Worm (Caenorhabditis elegans): Measurements from ENCODE around the gene Y45G12C.10.
"Not testable (repeated sequence)": the region's sequence is repeated elsewhere in the genome, so short reads cannot be mapped to it uniquely, and the experiment has no call there.

Gene Y45G12C.10

DNA sequence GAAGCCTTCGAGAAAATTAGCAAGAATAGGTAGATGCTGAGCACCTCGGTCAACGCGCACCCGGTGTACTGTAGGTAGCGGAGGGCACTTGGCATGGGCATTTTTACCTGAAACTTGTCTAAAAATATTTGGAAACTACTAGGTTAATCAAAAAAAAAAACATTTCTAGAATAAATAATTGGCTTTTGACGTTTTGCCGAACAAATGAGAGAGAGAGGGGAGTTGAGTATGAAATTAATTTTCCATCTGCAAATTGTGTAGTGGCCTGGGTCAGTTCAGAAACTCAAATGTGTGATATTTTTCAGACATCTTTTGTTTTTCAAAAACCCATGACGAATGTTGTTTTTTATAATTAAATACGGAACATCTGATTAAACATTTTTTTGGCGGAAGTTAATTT lies at the start of gene Y45G12C.10:
Gene Y45G12C.10 (minus strand): TSS at position 101 of the 400 bp plus-strand sequence.
- TF ChIP-seq ref-1 (GFP tag; conservative IDR thresholded peaks at IDR 0.05); tab-1 (GFP tag; IDR thresholded peaks at IDR 0.05); ztf-29 (GFP tag; IDR thresholded peaks at IDR 0.05): not testable (repeated sequence)

ce11 chrV:2585727-2586126 lies 49.5 kb upstream of the Y45G12C.10 start, which contains the start of gene C29G2.6:
TSS of gene C29G2.6 (minus strand) at chrV:2585908.
- TF ChIP-seq ztf-23 (GFP tag; IDR thresholded peaks at IDR 0.05) (no peak), klf-2 (GFP tag; conservative IDR thresholded peaks at IDR 0.05) (no peak), cog-1 (tag; optimal IDR thresholded peaks at IDR 0.05) (no peak), ref-1 (GFP tag; conservative IDR thresholded peaks at IDR 0.05) (no peak), med-1 (GFP tag; optimal IDR thresholded peaks at IDR 0.05; ENCODE audit: insufficient read depth) (no peak), T22C8.4 (GFP tag; IDR thresholded peaks at IDR 0.05) (no peak), flt-1 (GFP tag; IDR thresholded peaks at IDR 0.05) (no peak), ztf-29 (GFP tag; IDR thresholded peaks at IDR 0.05) (no peak), tab-1 (GFP tag; IDR thresholded peaks at IDR 0.05) (no peak)

DNA sequence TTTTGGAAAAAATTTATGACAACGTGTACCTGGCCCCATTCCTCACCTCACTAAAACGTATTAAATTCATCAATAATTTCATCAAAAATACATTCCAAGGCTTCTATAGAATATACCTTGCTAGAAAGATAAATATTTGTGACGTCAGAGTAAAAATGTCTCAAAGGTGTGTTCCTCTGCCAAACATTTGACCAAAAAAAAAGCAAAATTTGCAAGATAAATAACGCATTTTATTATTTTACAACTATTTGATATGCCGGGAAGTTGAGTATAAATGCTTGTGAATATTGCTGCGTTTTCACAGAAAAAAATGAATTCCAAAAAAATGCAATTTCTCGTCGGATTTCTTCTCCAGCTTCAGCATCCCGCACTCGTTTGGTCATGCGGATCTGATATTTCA lies 44.4 kb upstream of the Y45G12C.10 start, which contains the start of gene C29G2.3:
Gene C29G2.3 (plus strand): TSS at position 301 of the 400 bp plus-strand sequence.
- no peak for TF ChIP-seq ztf-29 (GFP tag; IDR thresholded peaks at IDR 0.05)
- no peak for TF ChIP-seq flt-1 (GFP tag; IDR thresholded peaks at IDR 0.05)
- no peak for TF ChIP-seq T22C8.4 (GFP tag; IDR thresholded peaks at IDR 0.05)
- no peak for TF ChIP-seq med-1 (GFP tag; optimal IDR thresholded peaks at IDR 0.05; ENCODE audit: insufficient read depth)
- TF ChIP-seq ref-1 (GFP tag; conservative IDR thresholded peaks at IDR 0.05) = no peak
- no peak for TF ChIP-seq klf-2 (GFP tag; conservative IDR thresholded peaks at IDR 0.05)
- no peak for TF ChIP-seq ztf-23 (GFP tag; IDR thresholded peaks at IDR 0.05)
- TF ChIP-seq tab-1 (GFP tag; IDR thresholded peaks at IDR 0.05) = no peak
- TF ChIP-seq cog-1 (tag; optimal IDR thresholded peaks at IDR 0.05) = no peak

DNA sequence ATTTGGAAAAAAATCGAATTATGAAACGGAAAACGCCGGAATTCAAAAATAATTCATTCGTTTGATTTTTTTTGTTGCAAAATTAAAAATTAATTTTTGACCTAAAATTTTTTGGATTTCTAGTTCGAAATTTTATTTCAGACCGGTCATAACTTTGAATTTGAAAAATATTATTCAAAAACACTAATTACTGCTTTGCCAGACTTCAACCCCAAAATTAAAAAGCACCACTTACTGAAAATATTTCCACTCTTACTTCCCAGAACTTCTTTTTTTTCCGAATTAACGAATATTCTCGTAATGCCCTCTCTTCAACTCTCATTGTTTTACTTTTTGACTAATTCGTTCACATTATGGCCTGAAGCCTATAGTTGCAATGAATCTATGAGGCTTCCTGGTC lies 41.4 kb upstream of the Y45G12C.10 start, which contains the start of gene srt-4:
Gene srt-4 (plus strand): TSS at position 301 of the 400 bp plus-strand sequence.
- TF ChIP-seq klf-2 (GFP tag; conservative IDR thresholded peaks at IDR 0.05) (no peak), ztf-23 (GFP tag; IDR thresholded peaks at IDR 0.05) (no peak), ztf-29 (GFP tag; IDR thresholded peaks at IDR 0.05) (no peak)

- TF ChIP-seq tab-1 (GFP tag; IDR thresholded peaks at IDR 0.05) = no peak
- no peak for TF ChIP-seq klf-2 (GFP tag; conservative IDR thresholded peaks at IDR 0.05)
- no peak for TF ChIP-seq ref-1 (GFP tag; conservative IDR thresholded peaks at IDR 0.05)
- TF ChIP-seq ztf-23 (GFP tag; IDR thresholded peaks at IDR 0.05) = no peak
- no peak for TF ChIP-seq cog-1 (tag; optimal IDR thresholded peaks at IDR 0.05)
- no peak for TF ChIP-seq T22C8.4 (GFP tag; IDR thresholded peaks at IDR 0.05)
- TF ChIP-seq med-1 (GFP tag; optimal IDR thresholded peaks at IDR 0.05; ENCODE audit: insufficient read depth) = no peak
- TF ChIP-seq ztf-29 (GFP tag; IDR thresholded peaks at IDR 0.05) = no peak
- no peak for TF ChIP-seq flt-1 (GFP tag; IDR thresholded peaks at IDR 0.05)
Measured at ce11 chrV:2575716-2576115, 39.5 kb upstream of the Y45G12C.10 start.

- no peak for TF ChIP-seq ref-1 (GFP tag; conservative IDR thresholded peaks at IDR 0.05)
- no peak for TF ChIP-seq cog-1 (tag; optimal IDR thresholded peaks at IDR 0.05)
- TF ChIP-seq T22C8.4 (GFP tag; IDR thresholded peaks at IDR 0.05) = no peak
- TF ChIP-seq ztf-29 (GFP tag; IDR thresholded peaks at IDR 0.05) = no peak
- TF ChIP-seq med-1 (GFP tag; optimal IDR thresholded peaks at IDR 0.05; ENCODE audit: insufficient read depth) = no peak
- TF ChIP-seq klf-2 (GFP tag; conservative IDR thresholded peaks at IDR 0.05) = no peak
- no peak for TF ChIP-seq ztf-23 (GFP tag; IDR thresholded peaks at IDR 0.05)
- no peak for TF ChIP-seq tab-1 (GFP tag; IDR thresholded peaks at IDR 0.05)
- no peak for TF ChIP-seq flt-1 (GFP tag; IDR thresholded peaks at IDR 0.05)
Measured at ce11 chrV:2573881-2574280, 37.7 kb upstream of the Y45G12C.10 start, which contains the start of gene nhr-290. TSS of gene nhr-290 (plus strand) at chrV:2574181.

DNA sequence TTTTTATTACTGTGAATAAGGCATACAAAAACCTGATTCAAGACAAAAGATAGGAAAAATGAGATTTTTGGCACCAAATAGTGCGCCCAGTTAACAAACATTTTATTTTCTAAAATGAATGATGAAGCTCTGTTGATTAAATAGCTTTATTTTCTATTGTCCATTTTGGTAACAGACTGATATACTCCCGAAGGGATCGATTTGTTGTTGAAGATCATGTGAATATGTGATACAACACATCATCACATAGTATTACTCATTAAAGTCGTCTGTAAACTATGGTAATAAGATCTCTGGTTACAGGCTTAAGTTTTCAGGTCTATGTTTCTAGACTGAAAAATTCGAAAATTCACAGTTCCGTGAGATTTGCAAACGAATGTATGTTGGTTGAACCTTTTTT lies 36.9 kb upstream of the Y45G12C.10 start, which contains the start of gene srj-20:
Gene srj-20 (minus strand): TSS at position 101 of the 400 bp plus-strand sequence.
- TF ChIP-seq med-1 (GFP tag; optimal IDR thresholded peaks at IDR 0.05; ENCODE audit: insufficient read depth) (no peak), flt-1 (GFP tag; IDR thresholded peaks at IDR 0.05) (no peak), ztf-29 (GFP tag; IDR thresholded peaks at IDR 0.05) (no peak), tab-1 (GFP tag; IDR thresholded peaks at IDR 0.05) (no peak), ztf-23 (GFP tag; IDR thresholded peaks at IDR 0.05) (no peak)

ce11 chrV:2570643-2571042 lies 34.4 kb upstream of the Y45G12C.10 start, which contains the start of gene srj-19:
TSS of gene srj-19 (minus strand) at chrV:2570743.
- TF ChIP-seq ztf-29 (GFP tag; IDR thresholded peaks at IDR 0.05) (no peak), cog-1 (tag; optimal IDR thresholded peaks at IDR 0.05) (no peak), flt-1 (GFP tag; IDR thresholded peaks at IDR 0.05) (no peak), med-1 (GFP tag; optimal IDR thresholded peaks at IDR 0.05; ENCODE audit: insufficient read depth) (no peak), klf-2 (GFP tag; conservative IDR thresholded peaks at IDR 0.05) (no peak), T22C8.4 (GFP tag; IDR thresholded peaks at IDR 0.05) (no peak), ztf-23 (GFP tag; IDR thresholded peaks at IDR 0.05) (no peak), ref-1 (GFP tag; conservative IDR thresholded peaks at IDR 0.05) (no peak), tab-1 (GFP tag; IDR thresholded peaks at IDR 0.05) (no peak)

- no peak for TF ChIP-seq flt-1 (GFP tag; IDR thresholded peaks at IDR 0.05)
- no peak for TF ChIP-seq klf-2 (GFP tag; conservative IDR thresholded peaks at IDR 0.05)
- TF ChIP-seq ztf-23 (GFP tag; IDR thresholded peaks at IDR 0.05) = no peak
- no peak for TF ChIP-seq tab-1 (GFP tag; IDR thresholded peaks at IDR 0.05)
- no peak for TF ChIP-seq ref-1 (GFP tag; conservative IDR thresholded peaks at IDR 0.05)
- TF ChIP-seq cog-1 (tag; optimal IDR thresholded peaks at IDR 0.05) = no peak
- no peak for TF ChIP-seq med-1 (GFP tag; optimal IDR thresholded peaks at IDR 0.05; ENCODE audit: insufficient read depth)
- no peak for TF ChIP-seq T22C8.4 (GFP tag; IDR thresholded peaks at IDR 0.05)
- TF ChIP-seq ztf-29 (GFP tag; IDR thresholded peaks at IDR 0.05) = no peak
Measured at ce11 chrV:2565525-2565924, 29.3 kb upstream of the Y45G12C.10 start, which contains the start of gene Y45G12C.1. TSS of gene Y45G12C.1 (plus strand) at chrV:2565683.

DNA sequence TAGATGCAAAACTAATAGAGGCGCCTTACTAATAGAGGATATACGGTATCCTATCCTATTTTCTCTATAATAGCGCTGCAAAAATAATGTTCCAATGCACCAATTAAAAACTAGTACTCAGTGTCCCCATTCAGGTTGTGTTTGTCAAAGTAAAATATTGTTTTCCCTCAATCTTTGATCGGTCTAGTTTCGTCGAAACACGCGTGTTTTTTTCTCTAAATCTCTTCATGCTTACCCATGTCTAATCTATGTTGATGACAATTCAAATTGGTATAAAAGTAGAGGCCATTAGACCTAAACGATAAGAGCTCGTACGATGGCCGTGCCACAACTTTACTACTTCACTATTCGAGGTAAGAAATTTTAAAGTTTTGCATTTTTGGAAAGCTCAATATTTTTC lies 25.2 kb upstream of the Y45G12C.10 start, which contains the start of gene gst-10:
Gene gst-10 (plus strand): TSS at position 301 of the 400 bp plus-strand sequence.
- TF ChIP-seq cog-1 (tag; optimal IDR thresholded peaks at IDR 0.05); ref-1 (GFP tag; conservative IDR thresholded peaks at IDR 0.05); ztf-23 (GFP tag; IDR thresholded peaks at IDR 0.05): not testable (repeated sequence)
